Worm (Caenorhabditis elegans) whole organism, L3 larva: ENCODE measurements around the gene elt-3.

Source experiments
- R02D3.7 ChIP-seq: fragments of 150-350 bp; optimal IDR thresholded peaks from 2 replicates; lab custom pipeline; 2014; ENCODE audit warnings: missing biosample characterization, missing genetic modification characterization
- ceh-16 ChIP-seq: sonication (generic microtip); optimal IDR thresholded peaks from 2 replicates; lab custom pipeline; 2017; ENCODE audit warnings: missing biosample characterization, missing genetic modification characterization
- ceh-28 ChIP-seq: fragments of 150-350 bp; optimal IDR thresholded peaks from 2 replicates; lab custom pipeline; 2014; ENCODE audit warnings: missing biosample characterization, missing genetic modification reagents, missing genetic modification characterization
- ceh-82 ChIP-seq: fragments of 150-350 bp; optimal IDR thresholded peaks from 2 replicates; lab custom pipeline; 2014; ENCODE audit warnings: missing biosample characterization, missing genetic modification characterization
- daf-12 ChIP-seq: fragments of 150-350 bp; optimal IDR thresholded peaks from 2 replicates; lab custom pipeline; 2014; ENCODE audit warnings: missing biosample characterization, missing genetic modification reagents, missing genetic modification characterization
- egl-5 ChIP-seq: fragments of 150-350 bp; optimal IDR thresholded peaks from 2 replicates; lab custom pipeline; 2017; ENCODE audit warnings: missing biosample characterization, missing genetic modification reagents, missing genetic modification characterization, inconsistent platforms
- elt-1 ChIP-seq: fragments of 150-350 bp; optimal IDR thresholded peaks from 2 replicates; lab custom pipeline; 2014; ENCODE audit warnings: missing biosample characterization, missing genetic modification characterization
- elt-2 ChIP-seq: sonication (generic microtip); optimal IDR thresholded peaks from 2 replicates; lab custom pipeline; 2016; ENCODE audit warnings: missing genetic modification reagents, mild to moderate bottlenecking, missing genetic modification characterization, missing compliant biosample characterization
- eor-1 ChIP-seq, 2 experiments: fragments of 150-350 bp; optimal IDR thresholded peaks; 2 replicates each; lab custom pipeline; 2014 to 2018; ENCODE audit warnings: missing biosample characterization in 2 of 2, missing genetic modification characterization in 2 of 2
- fkh-10 ChIP-seq: sonication (generic microtip); optimal IDR thresholded peaks from 2 replicates; lab custom pipeline; 2017; ENCODE audit warnings: missing biosample characterization, missing genetic modification reagents, missing genetic modification characterization
- fos-1 ChIP-seq: fragments of 150-350 bp; optimal IDR thresholded peaks from 2 replicates; lab custom pipeline; 2014; ENCODE audit warnings: missing biosample characterization, missing genetic modification characterization
- hmg-11 ChIP-seq: sonication (generic microtip); optimal IDR thresholded peaks from 2 replicates; lab custom pipeline; 2016; ENCODE audit warnings: missing genetic modification characterization, missing compliant biosample characterization
- jun-1 ChIP-seq: fragments of 150-350 bp; optimal IDR thresholded peaks from 2 replicates; lab custom pipeline; 2014; ENCODE audit warnings: missing biosample characterization, missing genetic modification reagents, missing genetic modification characterization
- lin-15B ChIP-seq: fragments of 150-350 bp; optimal IDR thresholded peaks from 2 replicates; lab custom pipeline; 2014; ENCODE audit warnings: missing biosample characterization, missing genetic modification characterization
- lin-39 ChIP-seq: fragments of 150-350 bp; optimal IDR thresholded peaks from 2 replicates; lab custom pipeline; 2018; ENCODE audit warnings: missing biosample characterization, missing genetic modification reagents, missing genetic modification characterization
- lsy-12 ChIP-seq: sonication (generic microtip); optimal IDR thresholded peaks from 2 replicates; lab custom pipeline; 2016; ENCODE audit warnings: mild to moderate bottlenecking, missing genetic modification characterization, missing compliant biosample characterization
- nfya-1 ChIP-seq: sonication (generic microtip); optimal IDR thresholded peaks from 2 replicates; lab custom pipeline; 2017; ENCODE audit warnings: missing genetic modification characterization, mild to moderate bottlenecking, missing compliant biosample characterization, antibody characterized with exemption, moderate library complexity; ENCODE audit not compliant: insufficient read depth
- nhr-11 ChIP-seq: fragments of 150-350 bp; optimal IDR thresholded peaks from 2 replicates; lab custom pipeline; 2014; ENCODE audit warnings: missing biosample characterization, missing genetic modification characterization
- nhr-12 ChIP-seq: fragments of 150-350 bp; optimal IDR thresholded peaks from 2 replicates; lab custom pipeline; 2014; ENCODE audit warnings: missing biosample characterization, missing genetic modification characterization
- nhr-23 ChIP-seq: fragments of 150-350 bp; optimal IDR thresholded peaks from 2 replicates; lab custom pipeline; 2014; ENCODE audit warnings: missing biosample characterization, missing genetic modification reagents, missing genetic modification characterization
- nhr-237 ChIP-seq: fragments of 150-350 bp; optimal IDR thresholded peaks from 2 replicates; lab custom pipeline; 2014; ENCODE audit warnings: missing biosample characterization, missing genetic modification characterization
- nhr-25 ChIP-seq: sonication (generic microtip); optimal IDR thresholded peaks from 2 replicates; lab custom pipeline; 2017; ENCODE audit warnings: missing biosample characterization, missing genetic modification characterization
- nhr-28 ChIP-seq: fragments of 150-350 bp; optimal IDR thresholded peaks from 2 replicates; lab custom pipeline; 2014; ENCODE audit warnings: missing biosample characterization, missing genetic modification characterization
- nhr-43 ChIP-seq: sonication (generic microtip); optimal IDR thresholded peaks from 2 replicates; lab custom pipeline; 2016; ENCODE audit warnings: mild to moderate bottlenecking, missing genetic modification characterization, missing compliant biosample characterization; ENCODE audit not compliant: poor library complexity, severe bottlenecking
- nhr-67 ChIP-seq: fragments of 150-350 bp; optimal IDR thresholded peaks from 2 replicates; lab custom pipeline; 2014; ENCODE audit warnings: missing biosample characterization, missing genetic modification characterization
- pha-4 ChIP-seq: fragments of 150-350 bp; optimal IDR thresholded peaks from 2 replicates; lab custom pipeline; 2014; ENCODE audit warnings: missing biosample characterization, missing genetic modification reagents, missing genetic modification characterization
- pqm-1 ChIP-seq: fragments of 150-350 bp; optimal IDR thresholded peaks from 2 replicates; lab custom pipeline; 2017; ENCODE audit warnings: missing biosample characterization, missing genetic modification characterization, inconsistent platforms
- sea-2 ChIP-seq: fragments of 150-350 bp; sonication (generic microtip); optimal IDR thresholded peaks from 4 replicates; lab custom pipeline; 2014; ENCODE audit warnings: missing biosample characterization, missing genetic modification reagents, missing genetic modification characterization
- snpc-4 ChIP-seq: fragments of 150-350 bp; optimal IDR thresholded peaks from 2 replicates; lab custom pipeline; 2014; ENCODE audit warnings: missing biosample characterization, missing genetic modification characterization
- tbx-2 ChIP-seq: sonication (generic microtip); optimal IDR thresholded peaks from 2 replicates; lab custom pipeline; 2016; ENCODE audit warnings: mild to moderate bottlenecking, missing genetic modification characterization, missing compliant biosample characterization
- unc-39 ChIP-seq: sonication (generic microtip); optimal IDR thresholded peaks from 4 replicates; lab custom pipeline; 2017; ENCODE audit warnings: missing biosample characterization, missing genetic modification characterization
- unc-62 ChIP-seq: fragments of 150-350 bp; sonication (generic microtip); optimal IDR thresholded peaks from 4 replicates; lab custom pipeline; 2014; ENCODE audit warnings: missing biosample characterization, missing genetic modification reagents, missing genetic modification characterization

The elt-3 gene

DNA sequence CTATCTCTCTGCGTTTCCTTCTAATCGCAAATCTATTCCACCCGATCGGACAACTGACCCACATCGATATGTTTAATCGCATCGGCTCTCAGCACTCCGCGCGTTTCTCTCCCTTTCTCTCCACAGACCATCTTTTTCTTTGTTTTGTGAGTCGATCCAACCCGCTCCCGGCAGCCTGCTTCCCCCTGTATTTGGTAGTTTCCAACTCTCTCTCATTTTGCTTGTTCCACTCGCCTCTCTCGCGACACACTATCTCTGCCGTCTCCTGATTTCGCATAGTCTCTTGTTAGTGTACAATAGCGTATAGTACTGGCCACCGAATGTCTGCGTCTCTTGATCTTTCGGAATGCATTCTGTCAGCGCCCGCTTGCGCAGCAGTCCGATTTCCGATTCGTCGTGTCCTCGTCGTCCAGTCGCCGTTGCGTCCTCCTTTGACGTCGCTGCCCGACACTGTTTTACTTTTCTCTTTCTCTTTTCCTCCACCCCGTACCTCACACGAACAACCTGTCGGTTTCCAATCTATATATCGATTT is 16.0 kb downstream of the elt-3 start (continued):
- TF ChIP-seq daf-12 (no peak), R02D3.7 (tag; lab: Kevin White, UChicago) (no peak), egl-5 (tag; lab: Kevin White, UChicago) (no peak), nhr-67 (tag; lab: Kevin White, UChicago) (no peak), unc-62 (no peak), lin-39 (tag; lab: Kevin White, UChicago) (no peak), nhr-23 (peak; percentile 81), eor-1 (tag; optimal IDR thresholded peaks at IDR 0.05; lab: Kevin White, UChicago) (no peak), fos-1 (no peak), jun-1 (tag; lab: Kevin White, UChicago) (peak; percentile 18), sea-2 (GFP tag; lab: Kevin White, UChicago) (no peak), lsy-12 (tag; lab: Kevin White, UChicago) (peak; percentile 34), nhr-25 (tag; lab: Kevin White, UChicago) (peak; percentile 91), nhr-43 (peak; percentile 64), lin-15B (tag; lab: Kevin White, UChicago) (no peak), snpc-4 (tag; lab: Kevin White, UChicago) (peak; percentile 5), tbx-2 (tag; lab: Kevin White, UChicago) (peak; percentile 22), nhr-237 (tag; lab: Kevin White, UChicago) (no peak)

DNA sequence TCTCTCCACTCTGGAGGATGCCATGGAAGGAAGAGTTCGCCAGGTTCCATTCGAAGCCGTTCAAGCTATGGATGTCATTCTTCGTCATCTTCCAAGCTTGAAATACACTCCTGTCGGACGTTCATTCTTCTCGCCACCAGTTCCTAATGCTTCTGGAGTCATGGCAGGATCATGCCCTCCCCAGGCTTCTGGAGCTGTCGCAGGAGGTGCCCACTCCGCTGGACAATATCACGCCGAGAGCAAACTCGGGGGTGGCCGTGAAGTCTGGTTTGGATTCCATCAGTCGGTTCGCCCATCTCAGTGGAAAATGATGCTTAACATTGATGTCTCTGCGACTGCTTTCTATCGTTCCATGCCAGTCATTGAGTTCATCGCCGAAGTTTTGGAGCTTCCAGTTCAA is 17.7 kb downstream of the elt-3 start:
- TF ChIP-seq unc-39 (tag; lab: Kevin White, UChicago) (no peak), ceh-16 (tag; lab: Kevin White, UChicago) (no peak), fkh-10 (GFP tag; lab: Kevin White, UChicago) (no peak), nhr-12 (tag; lab: Kevin White, UChicago) (no peak), ceh-28 (no peak), tbx-2 (tag; lab: Kevin White, UChicago) (no peak), lin-39 (tag; lab: Kevin White, UChicago) (no peak), nhr-25 (tag; lab: Kevin White, UChicago) (no peak), elt-1 (tag; lab: Kevin White, UChicago) (no peak), nhr-28 (tag; lab: Kevin White, UChicago) (no peak), snpc-4 (tag; lab: Kevin White, UChicago) (no peak), unc-62 (no peak), pqm-1 (tag; lab: Kevin White, UChicago) (no peak), nhr-43 (no peak), lin-15B (tag; lab: Kevin White, UChicago) (no peak), daf-12 (no peak), nfya-1 (no peak), hmg-11 (tag; lab: Kevin White, UChicago) (no peak)

DNA sequence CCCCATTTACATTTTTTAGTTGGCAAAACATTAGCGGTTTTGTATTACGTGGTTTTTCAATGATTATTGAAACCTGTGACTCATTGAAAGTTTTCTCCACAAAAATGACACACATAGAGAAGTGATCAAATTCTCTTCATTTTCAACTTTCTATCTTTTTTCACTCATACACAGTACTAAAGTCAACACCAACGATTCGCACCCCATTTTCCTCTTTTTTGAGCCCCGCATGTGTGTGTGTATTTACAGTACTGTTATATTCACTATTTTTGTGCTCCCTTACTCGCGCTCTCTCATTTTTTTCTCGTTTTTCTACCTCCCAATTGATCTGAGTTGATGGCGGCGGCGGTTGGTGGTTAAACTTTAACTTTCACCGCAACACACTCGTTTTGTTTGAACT is 23.8 kb downstream of the elt-3 start:
- TF ChIP-seq pha-4 (tag; lab: Kevin White, UChicago) = peak; percentile 90
- TF ChIP-seq lsy-12 (tag; lab: Kevin White, UChicago) = no peak

DNA sequence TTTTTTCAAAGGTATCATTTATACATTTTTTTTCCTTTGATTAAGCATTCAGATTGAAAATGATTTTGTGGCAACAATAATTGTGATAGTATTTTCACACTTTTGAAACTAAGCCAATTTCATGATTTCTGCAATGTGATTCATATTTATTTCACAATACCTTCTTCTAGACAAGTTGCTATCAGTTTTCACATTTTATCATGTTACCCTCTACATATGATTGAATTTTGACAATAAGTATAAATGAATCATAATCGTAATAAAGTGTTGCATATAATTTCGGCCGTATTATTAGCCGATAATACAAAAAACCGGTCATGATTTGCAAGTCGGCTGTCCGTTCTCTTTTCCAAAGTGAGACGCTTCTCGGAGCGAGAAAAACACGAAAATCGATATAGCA is 24.7 kb downstream of the elt-3 start:
- TF ChIP-seq pqm-1 (tag; lab: Kevin White, UChicago) (peak; percentile 54), lin-15B (tag; lab: Kevin White, UChicago) (no peak), nhr-28 (tag; lab: Kevin White, UChicago) (no peak), nhr-11 (tag; lab: Kevin White, UChicago) (no peak), lin-39 (tag; lab: Kevin White, UChicago) (no peak), elt-1 (tag; lab: Kevin White, UChicago) (no peak), elt-2 (tag; lab: Kevin White, UChicago) (peak; percentile 44)

DNA sequence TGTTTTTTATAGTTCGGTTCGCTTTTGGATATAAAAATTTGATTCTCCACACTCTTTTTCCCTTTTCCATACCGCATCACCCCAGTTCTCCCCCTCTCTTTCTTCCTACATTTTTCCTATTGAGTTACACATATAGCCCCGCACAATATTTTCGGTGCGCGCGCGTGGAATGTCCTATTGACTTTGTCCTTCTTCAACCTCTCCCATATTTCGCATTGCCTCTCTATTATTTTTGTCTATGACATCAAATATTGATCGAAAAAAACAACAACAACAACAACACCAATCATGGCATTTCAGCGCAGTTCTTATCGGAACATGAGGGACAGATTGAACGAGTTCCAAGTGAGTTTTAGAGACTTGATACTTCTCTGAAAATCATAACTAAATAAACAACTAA is 25.2 kb downstream of the elt-3 start, which contains the start of gene syx-2:
Gene syx-2 (plus strand): TSS at position 301 of the 400 bp plus-strand sequence.
- no peak for TF ChIP-seq lsy-12 (tag; lab: Kevin White, UChicago)
- peak; percentile 57 for TF ChIP-seq pha-4 (tag; lab: Kevin White, UChicago)

DNA sequence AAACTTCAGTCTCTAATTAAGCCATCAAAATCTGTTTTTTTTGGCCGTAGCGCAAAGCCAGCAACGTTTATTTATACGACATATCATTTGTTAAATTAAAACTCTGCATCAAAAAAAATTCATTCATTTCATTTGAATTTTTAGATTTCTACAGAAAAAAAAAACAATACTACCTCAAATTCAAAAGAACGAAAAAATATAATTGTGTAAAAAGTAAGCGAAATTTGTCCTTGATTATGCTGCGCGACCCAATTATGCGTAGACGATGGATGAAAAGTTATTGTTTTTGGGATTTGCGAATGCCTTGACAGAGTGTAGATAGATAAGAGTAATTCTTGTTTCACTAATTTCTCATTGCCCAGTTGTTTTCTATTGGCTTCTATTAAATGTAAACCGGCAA is 28.5 kb downstream of the elt-3 start, which contains the start of gene F48F7.3:
Gene F48F7.3 (plus strand): TSS at position 301 of the 400 bp plus-strand sequence.
- TF ChIP-seq pqm-1 (tag; lab: Kevin White, UChicago) (no peak), nhr-67 (tag; lab: Kevin White, UChicago) (no peak), nfya-1 (no peak), ceh-82 (tag; lab: Kevin White, UChicago) (no peak), tbx-2 (tag; lab: Kevin White, UChicago) (no peak), egl-5 (tag; lab: Kevin White, UChicago) (no peak), fos-1 (no peak), nhr-11 (tag; lab: Kevin White, UChicago) (no peak)
